Fruit fly (Drosophila melanogaster): ENCODE results near the gene Ho.
A peak's percentile ranks its signal among the peaks of the same experiment; 100 is the strongest.

Gene Ho

DNA sequence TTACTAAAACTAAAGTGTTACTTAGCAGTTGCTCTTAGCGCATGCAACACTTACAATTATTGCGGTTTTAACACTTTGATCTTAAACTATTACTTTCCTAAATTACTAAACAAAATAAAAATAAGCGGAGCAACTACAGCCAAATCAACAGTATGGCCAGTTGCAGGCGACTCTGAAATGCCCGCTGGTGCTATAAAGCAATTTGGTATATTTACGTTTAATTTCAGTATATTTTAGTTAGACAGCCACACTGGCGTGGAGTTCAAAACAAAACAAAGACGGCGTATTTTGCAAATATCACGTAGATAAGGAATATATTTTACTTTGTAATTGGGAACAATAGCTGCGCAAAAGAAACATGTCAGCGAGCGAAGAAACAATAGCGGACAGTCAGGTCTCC lies at the start of gene Ho, which contains the start of gene Taf12 (continued):
- no peak for TF ChIP-seq CG7556 (GFP tag; optimal IDR thresholded peaks at IDR 0.05)
- no peak for TF ChIP-seq MTF-1 (GFP tag; optimal IDR thresholded peaks at IDR 0.05; ENCODE audit: borderline replicate concordance)
- TF ChIP-seq Xbp1 (GFP tag; optimal IDR thresholded peaks at IDR 0.05) = no peak
- peak; percentile 71 for TF ChIP-seq Dp (GFP tag; optimal IDR thresholded peaks at IDR 0.05)
- TF ChIP-seq CG17186 (GFP tag; optimal IDR thresholded peaks at IDR 0.05) = peak; percentile 1
- peak; percentile 63 for TF ChIP-seq zen (tag; optimal IDR thresholded peaks at IDR 0.05)
- TF ChIP-seq CG33213 (GFP tag; optimal IDR thresholded peaks at IDR 0.05) = peak; percentile 43
- peak; percentile 91 for TF ChIP-seq MBD-R2 (GFP tag; IDR thresholded peaks at IDR 0.05)
- no peak for TF ChIP-seq CG7963 (GFP tag; IDR thresholded peaks at IDR 0.05; ENCODE audit: partially characterized antibody)
- peak; percentile 88 for TF ChIP-seq pzg (GFP tag; optimal IDR thresholded peaks at IDR 0.05)
- TF ChIP-seq CG10565 (GFP tag; optimal IDR thresholded peaks at IDR 0.05) = no peak
- TF ChIP-seq YL-1 (GFP tag; optimal IDR thresholded peaks at IDR 0.05) = peak; percentile 77
- peak; percentile 15 for TF ChIP-seq CG2116 (GFP tag; optimal IDR thresholded peaks at IDR 0.05)
- TF ChIP-seq fd96Cb (tag; optimal IDR thresholded peaks at IDR 0.05) = no peak
- TF ChIP-seq MESR4 (GFP tag; optimal IDR thresholded peaks at IDR 0.05) = peak; percentile 81
- peak; percentile 36 for TF ChIP-seq exex (tag; optimal IDR thresholded peaks at IDR 0.05)
- TF ChIP-seq CG3838 (GFP tag; optimal IDR thresholded peaks at IDR 0.05) = no peak
- TF ChIP-seq sob (GFP tag; IDR thresholded peaks at IDR 0.05) = no peak
- TF ChIP-seq pita (GFP tag; optimal IDR thresholded peaks at IDR 0.05) = no peak
- TF ChIP-seq CG2712 (tag; optimal IDR thresholded peaks at IDR 0.05) = no peak
- TF ChIP-seq B-H1 (GFP tag; IDR thresholded peaks at IDR 0.05) = no peak
- no peak for TF ChIP-seq Hey (tag; optimal IDR thresholded peaks at IDR 0.05)
- TF ChIP-seq chinmo (GFP tag; IDR thresholded peaks at IDR 0.05; ENCODE audit: partially characterized antibody) = no peak
- TF ChIP-seq CG17568 (GFP tag; optimal IDR thresholded peaks at IDR 0.05) = peak; percentile 6
- 0 out of 2 replicates have a peak, but pooled peaks have one; percentile 28 for TF ChIP-seq unc-4 (GFP tag; IDR thresholded peaks at IDR 0.05; ENCODE audit: partially characterized antibody)
- no peak for TF ChIP-seq CG6765 (GFP tag; optimal IDR thresholded peaks at IDR 0.05)
- no peak for TF ChIP-seq CG12769 (tag; optimal IDR thresholded peaks at IDR 0.05)
- no peak for TF ChIP-seq chif (GFP tag; optimal IDR thresholded peaks at IDR 0.05)

DNA sequence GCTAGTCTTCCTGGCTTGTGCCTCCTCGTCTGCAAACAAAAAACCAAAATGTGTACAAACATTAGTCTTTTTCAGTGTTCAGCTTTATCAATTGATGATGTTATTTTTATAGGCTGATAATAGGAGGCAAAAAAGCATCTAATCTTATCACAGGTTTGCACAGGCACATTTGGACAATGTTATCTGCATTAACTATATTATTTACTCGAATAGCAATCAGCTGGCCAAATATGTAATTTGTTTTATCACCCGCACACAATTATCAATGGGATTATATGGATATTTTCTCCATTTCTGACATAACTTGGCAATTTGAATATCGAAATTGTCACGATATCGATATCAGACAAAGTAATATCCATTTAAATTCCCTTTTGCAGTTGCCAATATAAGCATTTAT lies 42.0 kb upstream of the Ho start:
- TF ChIP-seq E2f2 (GFP tag; IDR thresholded peaks at IDR 0.05) (no peak), Sry-β (GFP tag; optimal IDR thresholded peaks at IDR 0.05) (no peak), knrl (GFP tag; IDR thresholded peaks at IDR 0.05; ENCODE audit: partially characterized antibody) (no peak), CG33557 (GFP tag; optimal IDR thresholded peaks at IDR 0.05) (no peak), sug (tag; optimal IDR thresholded peaks at IDR 0.05) (peak; percentile 7), CG11456 (GFP tag; IDR thresholded peaks at IDR 0.05) (no peak), stc (GFP tag; IDR thresholded peaks at IDR 0.05) (no peak), sisA (GFP tag; IDR thresholded peaks at IDR 0.05) (no peak), CG34376 (GFP tag; optimal IDR thresholded peaks at IDR 0.05) (peak; percentile 66), HHEX (GFP tag; optimal IDR thresholded peaks at IDR 0.05) (peak; percentile 12), GATAe (GFP tag; conservative IDR thresholded peaks at IDR 0.05) (peak; percentile 35; the same call in 1 of the 2 replicates), yki (optimal IDR thresholded peaks at IDR 0.05) (no peak), exex (tag; optimal IDR thresholded peaks at IDR 0.05) (peak; percentile 94), Hey (tag; optimal IDR thresholded peaks at IDR 0.05) (no peak)
